Worm (Caenorhabditis elegans) whole organism, L3 larva: Measurements from ENCODE around the gene F53C3.7.

Experiments used
- egl-27 ChIP-seq: sonication (generic microtip); optimal IDR thresholded peaks from 4 replicates; lab custom pipeline; 2017; ENCODE audit warnings: missing biosample characterization, missing genetic modification reagents, missing genetic modification characterization
- nhr-25 ChIP-seq: sonication (generic microtip); optimal IDR thresholded peaks from 2 replicates; lab custom pipeline; 2017; ENCODE audit warnings: missing biosample characterization, missing genetic modification characterization
- unc-39 ChIP-seq: sonication (generic microtip); optimal IDR thresholded peaks from 4 replicates; lab custom pipeline; 2017; ENCODE audit warnings: missing biosample characterization, missing genetic modification characterization
- unc-62 ChIP-seq: fragments of 150-350 bp; sonication (generic microtip); optimal IDR thresholded peaks from 4 replicates; lab custom pipeline; 2014; ENCODE audit warnings: missing biosample characterization, missing genetic modification reagents, missing genetic modification characterization

DNA sequence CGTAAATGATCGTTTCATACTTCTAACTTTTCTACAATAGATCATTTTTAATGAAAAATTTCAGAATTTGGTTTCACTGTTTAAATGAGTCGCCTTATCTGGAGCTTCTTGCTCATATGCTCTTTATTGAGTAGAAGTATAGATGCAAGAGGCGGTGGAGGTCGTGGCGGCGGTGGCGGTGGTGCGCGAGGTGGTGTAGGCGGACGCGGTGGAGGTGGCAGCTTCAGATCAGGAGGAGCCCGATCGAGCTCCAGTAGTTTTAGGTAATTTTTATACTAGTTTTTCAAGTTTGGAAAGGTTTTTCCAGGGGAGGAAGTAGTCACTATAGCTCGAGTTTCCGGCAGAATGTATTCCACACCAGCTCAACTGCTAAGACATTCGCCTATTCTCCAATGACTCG lies 7.9 kb downstream of the F53C3.7 start, which contains the start of gene F53C3.3:
- TF ChIP-seq unc-62 = no peak
- TF ChIP-seq nhr-25 (tag; lab: Kevin White, UChicago) = no peak
- TF ChIP-seq unc-39 = no peak
- TF ChIP-seq egl-27 = no peak
